Fruit fly (Drosophila melanogaster) whole organism, prepupa: ENCODE measurements around the gene CG5697.

Experiments used
- Blimp-1 ChIP-seq: fragments of 200-800 bp; sonication (Bioruptor generic); optimal IDR thresholded peaks from 3 replicates; lab custom pipeline; 2017; ENCODE audit warnings: missing biosample characterization, missing genetic modification characterization, mild to moderate bottlenecking, moderate library complexity, missing genetic modification reagents
- CG10631 ChIP-seq: fragments of 200-800 bp; sonication (Bioruptor generic); optimal IDR thresholded peaks from 2 replicates; lab custom pipeline; 2016; ENCODE audit warnings: missing biosample characterization, missing genetic modification characterization
- CG11294 ChIP-seq: fragments of 200-800 bp; sonication (Bioruptor generic); IDR thresholded peaks from 2 replicates; pipeline ENCODE4 v1.3.6; 2022; ENCODE audit warnings: missing biosample characterization, missing genetic modification characterization
- CG11762 ChIP-seq: fragments of 200-800 bp; sonication (Bioruptor generic); optimal IDR thresholded peaks from 3 replicates; lab custom pipeline; 2016; ENCODE audit warnings: missing biosample characterization, missing genetic modification characterization; ENCODE audit not compliant: insufficient read depth
- CG6163 ChIP-seq: fragments of 200-800 bp; sonication (Bioruptor generic); IDR thresholded peaks from 3 replicates; pipeline ENCODE4 v1.3.6; 2022; ENCODE audit warnings: missing biosample characterization, missing genetic modification characterization
- CG6808 ChIP-seq: fragments of 200-800 bp; sonication (Bioruptor generic); optimal IDR thresholded peaks from 3 replicates; lab custom pipeline; 2017; ENCODE audit warnings: missing biosample characterization, missing genetic modification characterization, mild to moderate bottlenecking, moderate library complexity, missing genetic modification reagents
- CG6854 ChIP-seq: fragments of 200-800 bp; sonication (Bioruptor generic); optimal IDR thresholded peaks from 2 replicates; lab custom pipeline; 2017; ENCODE audit warnings: missing biosample characterization, mild to moderate bottlenecking, missing genetic modification characterization
- Ets21C ChIP-seq: fragments of 200-800 bp; sonication (Bioruptor generic); optimal IDR thresholded peaks from 3 replicates; lab custom pipeline; 2016; ENCODE audit warnings: missing biosample characterization, missing genetic modification characterization
- Hr38 ChIP-seq: sonication (Bioruptor generic); optimal IDR thresholded peaks from 2 replicates; lab custom pipeline; 2016; ENCODE audit warnings: missing biosample characterization, missing genetic modification characterization
- acj6 ChIP-seq: fragments of 200-800 bp; sonication (Bioruptor generic); optimal IDR thresholded peaks from 3 replicates; lab custom pipeline; 2016; ENCODE audit warnings: missing biosample characterization, missing genetic modification characterization
- salr ChIP-seq, 2 experiments: fragments of 200-800 bp; sonication (Bioruptor generic); optimal IDR thresholded peaks; 3 replicates each; lab custom pipeline; 2016 to 2018; ENCODE audit warnings: missing biosample characterization in 2 of 2, missing genetic modification characterization in 2 of 2, mild to moderate bottlenecking in 1 of 2

- no peak for TF ChIP-seq acj6 (GFP tag; lab: Kevin White, UChicago)
- no peak for TF ChIP-seq CG6854
- TF ChIP-seq CG11294 (GFP tag; lab: Robert Waterston, UW) = no peak
- no peak for TF ChIP-seq CG10631 (GFP tag; lab: Kevin White, UChicago)
- no peak for TF ChIP-seq salr (GFP tag; optimal IDR thresholded peaks at IDR 0.05; lab: Kevin White, UChicago)
- no peak for TF ChIP-seq Ets21C
- no peak for TF ChIP-seq CG6808 (GFP tag; lab: Kevin White, UChicago)
- no peak for TF ChIP-seq CG6163 (GFP tag; lab: Robert Waterston, UW)
- no peak for TF ChIP-seq Blimp-1 (GFP tag; lab: Kevin White, UChicago)
- no peak for TF ChIP-seq Hr38 (GFP tag; lab: Kevin White, UChicago)
- no peak for TF ChIP-seq CG11762 (GFP tag; lab: Kevin White, UChicago)
These were observed 26.6 kb downstream of the CG5697 start, which contains the start of gene Dhc93AB for dm6 chr3R:21042399-21042798.
